Fruit fly (Drosophila melanogaster) whole organism, wandering third instar larva: ENCODE data around the gene alpha-Man-Ib.

Experiments used
- HLH106 ChIP-seq: fragments of 200-800 bp; optimal IDR thresholded peaks from 3 replicates; lab custom pipeline; 2019; ENCODE audit warnings: missing biosample characterization, mild to moderate bottlenecking, missing genetic modification characterization, moderate library complexity
- br ChIP-seq: fragments of 200-800 bp; sonication (Bioruptor generic); optimal IDR thresholded peaks from 2 replicates; lab custom pipeline; 2016; ENCODE audit warnings: missing biosample characterization, missing genetic modification characterization
- h ChIP-seq: fragments of 200-800 bp; sonication (Bioruptor generic); optimal IDR thresholded peaks from 3 replicates; lab custom pipeline; 2016; ENCODE audit warnings: missing biosample characterization, mild to moderate bottlenecking, missing genetic modification characterization
- jim ChIP-seq: fragments of 175-275, 200-325 bp; sonication (Bioruptor generic); optimal IDR thresholded peaks from 2 replicates; lab custom pipeline; 2016; ENCODE audit warnings: missing biosample characterization, mild to moderate bottlenecking, missing genetic modification characterization
- psq ChIP-seq: fragments of 200-800 bp; sonication (Bioruptor generic); optimal IDR thresholded peaks from 3 replicates; lab custom pipeline; 2017; ENCODE audit warnings: missing biosample characterization, mild to moderate bottlenecking, missing genetic modification characterization, moderate library complexity
- rgr ChIP-seq: fragments of 200-800 bp; sonication (Bioruptor generic); optimal IDR thresholded peaks from 3 replicates; lab custom pipeline; 2016; ENCODE audit warnings: missing biosample characterization, mild to moderate bottlenecking, missing genetic modification characterization
- sage ChIP-seq: fragments of 200-800 bp; sonication (Bioruptor generic); optimal IDR thresholded peaks from 2 replicates; lab custom pipeline; 2016; ENCODE audit warnings: missing biosample characterization, mild to moderate bottlenecking, missing genetic modification characterization
- tai ChIP-seq: sonication (Bioruptor generic); optimal IDR thresholded peaks from 2 replicates; lab custom pipeline; 2016; ENCODE audit warnings: missing biosample characterization, missing genetic modification characterization
- usp ChIP-seq: fragments of >200 bp; optimal IDR thresholded peaks from 2 replicates; lab custom pipeline; 2017; ENCODE audit warnings: missing biosample characterization, missing genetic modification characterization

DNA sequence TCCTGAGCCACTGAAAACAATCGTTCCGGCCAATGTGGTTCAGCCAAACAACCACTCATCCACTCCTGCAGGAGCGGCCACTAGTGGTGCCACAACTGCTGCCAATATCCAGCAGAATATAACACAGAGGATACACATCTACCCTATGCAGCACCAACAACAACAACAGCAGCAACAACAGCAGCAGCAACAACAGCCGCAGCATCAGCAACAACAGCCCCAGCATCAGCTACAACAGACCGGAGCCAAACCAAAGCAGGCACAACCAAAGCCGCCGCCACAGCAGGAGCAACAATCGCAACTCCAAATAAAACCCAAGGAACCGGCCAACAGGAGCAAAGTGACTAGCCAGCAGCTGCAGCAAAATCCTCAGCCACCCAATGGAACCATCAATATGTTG lies 9.4 kb downstream of the alpha-Man-Ib start:
- TF ChIP-seq sage (no peak), tai (GFP tag; lab: Kevin White, UChicago) (no peak), h (GFP tag; lab: Kevin White, UChicago) (no peak), rgr (GFP tag; lab: Kevin White, UChicago) (no peak), usp (GFP tag; lab: Kevin White, UChicago) (no peak), psq (no peak), HLH106 (tag; lab: Kevin White, UChicago) (no peak), br (GFP tag; lab: Kevin White, UChicago) (no peak), jim (GFP tag; lab: Kevin White, UChicago) (no peak)
